Worm (Caenorhabditis elegans): ENCODE measurements around the gene R07B1.5.

DNA sequence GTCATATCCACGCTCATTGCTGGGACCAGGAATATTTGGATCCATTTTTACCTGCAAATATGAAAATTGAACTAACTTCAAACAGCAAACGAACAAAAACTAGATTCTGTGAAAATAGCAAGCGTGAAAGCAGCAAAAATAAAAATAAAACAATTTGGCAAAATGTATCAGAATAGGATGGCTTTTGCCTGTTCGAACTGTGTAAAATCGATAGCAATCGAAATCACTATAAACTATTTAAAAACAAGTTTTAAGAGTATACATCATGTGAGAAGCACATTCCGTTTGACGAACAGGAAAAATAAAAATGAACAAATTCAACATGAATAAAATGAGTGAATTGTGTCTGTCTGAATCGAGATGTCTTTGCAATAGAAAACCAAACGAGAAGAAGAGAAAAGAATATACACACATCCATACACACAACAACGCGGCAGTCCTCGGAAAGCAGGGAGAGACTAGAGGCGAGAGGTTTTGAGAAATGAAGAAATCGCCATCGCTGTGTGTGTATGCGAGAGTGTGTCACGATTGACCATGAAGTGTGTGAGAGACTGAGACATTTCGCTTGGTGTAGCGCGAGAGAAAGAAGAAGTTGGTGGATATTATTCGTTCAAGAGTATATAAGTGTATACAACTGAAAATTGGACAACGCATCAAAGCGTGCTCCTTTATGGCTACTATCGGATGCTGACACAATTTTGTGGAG lies 36.2 kb downstream of the R07B1.5 start, which contains the start of gene phf-34:
- TF ChIP-seq B0035.1 (tag; optimal IDR thresholded peaks at IDR 0.05): no peak
- no peak for TF ChIP-seq madf-10 (tag; optimal IDR thresholded peaks at IDR 0.05)
- TF ChIP-seq mes-4 (tag; optimal IDR thresholded peaks at IDR 0.05): no peak
- no peak for TF ChIP-seq ama-1 (optimal IDR thresholded peaks at IDR 0.05)
- no peak for TF ChIP-seq ama-1 (GFP tag; optimal IDR thresholded peaks at IDR 0.05)
- TF ChIP-seq lag-1 (GFP tag; IDR thresholded peaks at IDR 0.05): no peak
- TF ChIP-seq ztf-22 (GFP tag; optimal IDR thresholded peaks at IDR 0.05): no peak
- TF ChIP-seq lsl-1 (GFP tag; optimal IDR thresholded peaks at IDR 0.05): no peak

Data from whole organism, young adult.